Worm (Caenorhabditis elegans) whole organism, young adult: Measurements from ENCODE around the gene try-1.

Experiments
- B0035.1 ChIP-seq: sonication (generic microtip); optimal IDR thresholded peaks from 2 replicates; lab custom pipeline; 2016; ENCODE audit warnings: missing genetic modification characterization, mild to moderate bottlenecking, missing compliant biosample characterization, missing genotype, missing genetic modification reagents
- F23B12.7 ChIP-seq: sonication (generic microtip); optimal IDR thresholded peaks from 2 replicates; lab custom pipeline; 2017; ENCODE audit warnings: missing genetic modification characterization, mild to moderate bottlenecking, missing compliant biosample characterization, antibody characterized with exemption, moderate library complexity; ENCODE audit not compliant: insufficient read depth
- Y79H2A.3 ChIP-seq: fragments of 200-800 bp; sonication (Bioruptor generic); conservative IDR thresholded peaks from 2 replicates; pipeline ENCODE4 v1.3.6; 2022; ENCODE audit warnings: missing genetic modification reagents, missing genetic modification characterization, missing compliant biosample characterization
- attf-5 ChIP-seq: fragments of 200-800 bp; sonication (Bioruptor generic); optimal IDR thresholded peaks from 2 replicates; lab custom pipeline; 2018; ENCODE audit warnings: mild to moderate bottlenecking, missing genetic modification characterization, missing compliant biosample characterization
- egrh-3 ChIP-seq: fragments of 200-800 bp; sonication (Bioruptor generic); IDR thresholded peaks from 2 replicates; pipeline ENCODE4 v1.3.6; 2022; ENCODE audit warnings: missing genetic modification reagents, missing genetic modification characterization, missing compliant biosample characterization
- hlh-12 ChIP-seq: sonication (generic microtip); optimal IDR thresholded peaks from 2 replicates; lab custom pipeline; 2016; ENCODE audit warnings: missing genetic modification characterization, missing compliant biosample characterization
- pha-4 ChIP-seq: fragments of 150-350 bp; sonication (generic microtip); optimal IDR thresholded peaks from 2 replicates; lab custom pipeline; 2014; ENCODE audit warnings: missing biosample characterization, missing genetic modification reagents, missing genetic modification characterization
- unc-62 ChIP-seq: fragments of 150-350 bp; optimal IDR thresholded peaks from 2 replicates; lab custom pipeline; 2014; ENCODE audit warnings: missing biosample characterization, missing genetic modification reagents, missing genetic modification characterization
- xnd-1 ChIP-seq: sonication (generic microtip); optimal IDR thresholded peaks from 2 replicates; lab custom pipeline; 2016; ENCODE audit warnings: missing genotype, missing genetic modification reagents, missing genetic modification characterization, missing compliant biosample characterization
- zfh-2 ChIP-seq: fragments of 200-800 bp; sonication (Bioruptor generic); conservative IDR thresholded peaks from 2 replicates; pipeline ENCODE4 v1.3.6; 2022; ENCODE audit warnings: missing genetic modification reagents, missing genetic modification characterization, missing compliant biosample characterization
- ztf-26 ChIP-seq: sonication (generic microtip); optimal IDR thresholded peaks from 2 replicates; lab custom pipeline; 2017; ENCODE audit warnings: missing genetic modification characterization, missing compliant biosample characterization

DNA sequence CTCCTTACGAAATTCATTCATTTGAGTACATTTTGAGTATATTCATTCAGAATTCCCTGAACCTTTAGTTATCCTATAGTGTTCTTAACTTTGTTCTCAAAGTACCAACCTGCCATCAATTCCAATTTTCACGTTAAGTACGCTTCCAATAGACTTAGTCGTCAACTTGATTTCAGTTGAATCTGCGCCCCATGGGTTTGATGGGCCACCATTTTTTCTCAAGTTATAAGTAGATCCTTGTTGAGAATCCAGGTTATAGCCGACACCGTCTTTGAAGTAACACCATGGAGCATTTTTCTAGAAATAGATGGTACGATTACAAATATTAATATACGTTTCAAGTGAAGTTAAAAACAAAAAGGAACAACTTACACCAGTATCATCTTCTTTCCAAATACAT is 24.6 kb downstream of the try-1 start:
- TF ChIP-seq F23B12.7 (no peak), B0035.1 (tag; lab: Kevin White, UChicago) (no peak), egrh-3 (GFP tag; lab: Robert Waterston, UW) (no peak), hlh-12 (tag; lab: Kevin White, UChicago) (no peak), pha-4 (no peak), unc-62 (GFP tag; lab: Kevin White, UChicago) (no peak), ztf-26 (tag; lab: Kevin White, UChicago) (no peak), Y79H2A.3 (GFP tag; lab: Robert Waterston, UW) (no peak), xnd-1 (tag; lab: Kevin White, UChicago) (no peak), attf-5 (GFP tag; lab: Kevin White, UChicago) (no peak), zfh-2 (GFP tag; lab: Robert Waterston, UW) (no peak)
